Worm (Caenorhabditis elegans): ENCODE data around the gene Y51B9A.6.

DNA sequence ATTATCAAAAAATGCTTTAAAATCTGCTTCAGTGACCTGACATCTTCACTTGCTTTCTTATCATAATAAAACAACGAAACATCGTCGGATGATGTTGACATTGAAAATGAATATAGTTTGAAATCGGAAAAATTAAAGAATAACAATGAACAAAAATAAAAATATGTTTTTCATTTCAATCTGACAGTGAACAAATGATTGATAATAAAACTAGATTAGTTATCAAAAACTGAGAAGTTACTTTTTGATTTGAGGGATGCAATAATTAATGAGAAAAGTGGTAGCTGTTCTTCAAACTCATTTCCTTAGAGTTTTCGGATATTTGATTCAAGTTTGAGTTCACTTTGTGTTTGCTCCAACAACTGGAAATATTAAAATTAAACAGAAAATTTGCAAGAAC lies 40.5 kb upstream of the Y51B9A.6 start, which contains the start of gene chil-15:
- no peak for TF ChIP-seq akir-1 (GFP tag; optimal IDR thresholded peaks at IDR 0.05)
- TF ChIP-seq lsl-1 (GFP tag; optimal IDR thresholded peaks at IDR 0.05): no peak
- no peak for TF ChIP-seq Y53F4B.3 (GFP tag; IDR thresholded peaks at IDR 0.05)
- no peak for TF ChIP-seq egrh-3 (GFP tag; IDR thresholded peaks at IDR 0.05)
- TF ChIP-seq unc-130 (GFP tag; optimal IDR thresholded peaks at IDR 0.05): no peak
- TF ChIP-seq B0336.3 (GFP tag; IDR thresholded peaks at IDR 0.05): no peak
- no peak for TF ChIP-seq dpl-1 (GFP tag; optimal IDR thresholded peaks at IDR 0.05)
- TF ChIP-seq Y95B8A.8 (GFP tag; IDR thresholded peaks at IDR 0.05): no peak
- no peak for TF ChIP-seq hmg-20 (GFP tag; IDR thresholded peaks at IDR 0.05)
- no peak for TF ChIP-seq Y53G8AR.9 (GFP tag; conservative IDR thresholded peaks at IDR 0.05)
- TF ChIP-seq pha-4 (tag; optimal IDR thresholded peaks at IDR 0.05): no peak
- TF ChIP-seq cebp-1 (GFP tag; IDR thresholded peaks at IDR 0.05): no peak
- no peak for TF ChIP-seq cebp-1 (tag; optimal IDR thresholded peaks at IDR 0.05)
- TF ChIP-seq ama-1 (optimal IDR thresholded peaks at IDR 0.05): no peak
- TF ChIP-seq ama-1 (GFP tag; optimal IDR thresholded peaks at IDR 0.05): no peak
